Worm (Caenorhabditis elegans): ENCODE results near the gene mbl-1.

DNA sequence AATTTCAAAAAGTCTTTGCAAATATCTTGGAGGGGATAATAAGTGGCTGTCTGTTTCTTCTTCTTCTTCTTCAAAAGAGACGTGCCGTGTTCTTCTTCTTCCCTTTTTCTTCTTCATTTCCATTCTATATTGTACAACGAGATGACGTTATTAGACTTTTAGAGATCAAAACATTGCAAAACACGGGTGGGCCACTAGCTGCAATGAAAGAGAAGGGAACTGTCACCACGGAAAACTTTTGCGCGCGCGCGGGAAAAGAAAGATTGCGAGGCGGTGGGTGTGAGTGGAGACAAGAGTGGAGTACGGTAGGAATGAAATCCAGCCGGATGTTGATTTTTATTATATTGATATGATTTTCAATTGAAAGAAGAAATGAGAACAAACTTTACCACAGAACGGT is 75.7 kb downstream of the mbl-1 start:
- TF ChIP-seq tbx-2 (tag; optimal IDR thresholded peaks at IDR 0.05) (peak; percentile 7), nhr-28 (tag; optimal IDR thresholded peaks at IDR 0.05) (no peak), elt-3 (tag; optimal IDR thresholded peaks at IDR 0.05) (peak in 2 of 6 experiments; percentile 22 to 64), ama-1 (optimal IDR thresholded peaks at IDR 0.05) (no peak), ces-1 (GFP tag; optimal IDR thresholded peaks at IDR 0.05) (no peak), Y116A8C.19 (tag; optimal IDR thresholded peaks at IDR 0.05; ENCODE audit: borderline replicate concordance) (no peak)
